Fruit fly (Drosophila melanogaster) whole organism, embryonic: ENCODE results near the gene BBS1.

ENCODE experiments used
- CG10274 ChIP-seq: fragments of 200-800 bp; sonication (Bioruptor generic); optimal IDR thresholded peaks from 3 replicates; lab custom pipeline; 2017; ENCODE audit warnings: missing biosample characterization, mild to moderate bottlenecking, missing genetic modification characterization
- CG10366 ChIP-seq: fragments of 200-800 bp; sonication (Bioruptor generic); IDR thresholded peaks from 2 replicates; pipeline ENCODE4 v1.3.6; 2022; ENCODE audit warnings: missing biosample characterization, missing genetic modification characterization
- CG10431 ChIP-seq: fragments of 200-800 bp; sonication (Bioruptor generic); optimal IDR thresholded peaks from 3 replicates; lab custom pipeline; 2018; ENCODE audit warnings: missing biosample characterization, mild to moderate bottlenecking, missing genetic modification characterization
- CG10979 ChIP-seq: fragments of 200-800 bp; sonication (Bioruptor generic); optimal IDR thresholded peaks from 2 replicates; lab custom pipeline; 2018; ENCODE audit warnings: missing biosample characterization, mild to moderate bottlenecking, missing genetic modification characterization, moderate library complexity
- CG11560 ChIP-seq: fragments of 200-800 bp; sonication (Bioruptor generic); IDR thresholded peaks from 3 replicates; pipeline ENCODE4 v1.3.6; 2022; ENCODE audit warnings: missing biosample characterization, missing genetic modification characterization
- CG12155 ChIP-seq: fragments of 200-800 bp; sonication (Bioruptor generic); optimal IDR thresholded peaks from 3 replicates; lab custom pipeline; 2016; ENCODE audit warnings: missing biosample characterization, missing genetic modification characterization
- CG12299 ChIP-seq: fragments of 200-800 bp; sonication (Bioruptor generic); optimal IDR thresholded peaks from 2 replicates; lab custom pipeline; 2018; ENCODE audit warnings: missing biosample characterization, mild to moderate bottlenecking, missing genetic modification characterization
- CG12391 ChIP-seq: fragments of 200-800 bp; sonication (Bioruptor generic); optimal IDR thresholded peaks from 3 replicates; lab custom pipeline; 2018; ENCODE audit warnings: missing biosample characterization, mild to moderate bottlenecking, missing genetic modification characterization, moderate library complexity
- CG12744 ChIP-seq: fragments of 200-800 bp; sonication (Bioruptor generic); optimal IDR thresholded peaks from 2 replicates; lab custom pipeline; 2016; ENCODE audit warnings: missing biosample characterization, missing genetic modification characterization
- CG13894 ChIP-seq: fragments of 200-800 bp; sonication (Bioruptor generic); optimal IDR thresholded peaks from 3 replicates; lab custom pipeline; 2018; ENCODE audit warnings: missing biosample characterization, mild to moderate bottlenecking, missing genetic modification characterization, moderate library complexity
- CG15479 ChIP-seq: fragments of 200-800 bp; sonication (Bioruptor generic); optimal IDR thresholded peaks from 3 replicates; lab custom pipeline; 2019; ENCODE audit warnings: missing biosample characterization, mild to moderate bottlenecking, missing genetic modification characterization, moderate library complexity
- CG15601 ChIP-seq: fragments of 200-800 bp; sonication (Bioruptor generic); optimal IDR thresholded peaks from 3 replicates; lab custom pipeline; 2019; ENCODE audit warnings: missing biosample characterization, mild to moderate bottlenecking, missing genetic modification characterization, moderate library complexity
- CG16813 ChIP-seq: fragments of 200-800 bp; sonication (Bioruptor generic); IDR thresholded peaks from 3 replicates; pipeline ENCODE4 v1.3.6; 2022; ENCODE audit warnings: missing biosample characterization, missing genetic modification characterization; ENCODE audit not compliant: partially characterized antibody
- CG17385 ChIP-seq: fragments of 200-800 bp; sonication (Bioruptor generic); optimal IDR thresholded peaks from 3 replicates; lab custom pipeline; 2018; ENCODE audit warnings: missing biosample characterization, mild to moderate bottlenecking, missing genetic modification characterization
- CG17829 ChIP-seq: fragments of 200-800 bp; optimal IDR thresholded peaks from 2 replicates; lab custom pipeline; 2019; ENCODE audit warnings: missing biosample characterization, mild to moderate bottlenecking, missing genetic modification characterization, moderate library complexity
- CG2120 ChIP-seq: fragments of 200-800 bp; sonication (Bioruptor generic); optimal IDR thresholded peaks from 3 replicates; lab custom pipeline; 2016; ENCODE audit warnings: missing biosample characterization, missing genetic modification characterization
- CG34224 ChIP-seq: fragments of 200-800 bp; sonication (Bioruptor generic); IDR thresholded peaks from 3 replicates; pipeline ENCODE4 v1.3.6; 2022; ENCODE audit warnings: missing biosample characterization, missing genetic modification characterization; ENCODE audit not compliant: partially characterized antibody
- CG7963 ChIP-seq: fragments of 200-800 bp; sonication (Bioruptor generic); IDR thresholded peaks from 3 replicates; pipeline ENCODE4 v1.3.6; 2022; ENCODE audit warnings: missing biosample characterization, missing genetic modification characterization; ENCODE audit not compliant: partially characterized antibody
- CG7987 ChIP-seq: fragments of 200-800 bp; sonication (Bioruptor generic); optimal IDR thresholded peaks from 2 replicates; lab custom pipeline; 2018; ENCODE audit warnings: missing biosample characterization, mild to moderate bottlenecking, missing genetic modification characterization, moderate library complexity
- CG9797 ChIP-seq: fragments of 200-800 bp; sonication (Bioruptor generic); optimal IDR thresholded peaks from 3 replicates; lab custom pipeline; 2018; ENCODE audit warnings: missing biosample characterization, mild to moderate bottlenecking, missing genetic modification characterization
- CTCF ChIP-seq: fragments of 200-800 bp; sonication (Bioruptor generic); optimal IDR thresholded peaks from 2 replicates; lab custom pipeline; 2017; ENCODE audit warnings: missing biosample characterization, mild to moderate bottlenecking, missing genetic modification characterization, moderate library complexity
- Dek ChIP-seq: fragments of 200-800 bp; sonication (Bioruptor generic); optimal IDR thresholded peaks from 3 replicates; lab custom pipeline; 2019; ENCODE audit warnings: missing biosample characterization, mild to moderate bottlenecking, missing genetic modification characterization, moderate library complexity
- Drgx ChIP-seq: fragments of 200-800 bp; sonication (Bioruptor generic); IDR thresholded peaks from 2 replicates; pipeline ENCODE4 v1.3.6; 2022; ENCODE audit warnings: missing biosample characterization, missing genetic modification characterization
- E2f2 ChIP-seq: fragments of 200-800 bp; sonication (Bioruptor generic); IDR thresholded peaks from 2 replicates; pipeline ENCODE4 v1.3.6; 2022; ENCODE audit warnings: missing biosample characterization, missing genetic modification characterization
- Ets97D ChIP-seq: fragments of 200-800 bp; sonication (Bioruptor generic); optimal IDR thresholded peaks from 3 replicates; lab custom pipeline; 2016; ENCODE audit warnings: missing biosample characterization, missing genetic modification characterization
- Fer1 ChIP-seq: fragments of 200-800 bp; sonication (Bioruptor generic); optimal IDR thresholded peaks from 2 replicates; lab custom pipeline; 2017; ENCODE audit warnings: missing biosample characterization, mild to moderate bottlenecking, missing genetic modification characterization
- Med ChIP-seq: fragments of 200-800 bp; sonication (Bioruptor generic); peaks from one replicate; lab custom pipeline; 2016; ENCODE audit warnings: missing biosample characterization, missing genetic modification characterization, mild to moderate bottlenecking, inconsistent platforms, moderate library complexity
- Myb ChIP-seq: fragments of 200-800 bp; sonication (Bioruptor generic); optimal IDR thresholded peaks from 2 replicates; lab custom pipeline; 2016; ENCODE audit warnings: missing biosample characterization, missing genetic modification characterization
- Oli ChIP-seq: fragments of 200-800 bp; sonication (Bioruptor generic); optimal IDR thresholded peaks from 2 replicates; lab custom pipeline; 2018; ENCODE audit warnings: missing biosample characterization, mild to moderate bottlenecking, missing genetic modification characterization, moderate library complexity
- Opbp ChIP-seq: fragments of 200-800 bp; sonication (Bioruptor generic); IDR thresholded peaks from 3 replicates; pipeline ENCODE4 v1.3.6; 2022; ENCODE audit warnings: missing biosample characterization, missing genetic modification characterization; ENCODE audit not compliant: partially characterized antibody
- Rfx ChIP-seq: fragments of 200-800 bp; sonication (Bioruptor generic); IDR thresholded peaks from 2 replicates; pipeline ENCODE4 v1.3.6; 2022; ENCODE audit warnings: missing biosample characterization, missing genetic modification characterization
- Side ChIP-seq: fragments of 200-800 bp; sonication (Bioruptor generic); optimal IDR thresholded peaks from 2 replicates; lab custom pipeline; 2016; ENCODE audit warnings: missing biosample characterization, missing genetic modification characterization
- Sin3A ChIP-seq: fragments of >200 bp; optimal IDR thresholded peaks from 2 replicates; lab custom pipeline; 2018
- YL-1 ChIP-seq: fragments of 200-800 bp; sonication (Bioruptor generic); optimal IDR thresholded peaks from 3 replicates; lab custom pipeline; 2017; ENCODE audit warnings: missing biosample characterization, mild to moderate bottlenecking, missing genetic modification characterization
- amos ChIP-seq: fragments of 200-800 bp; sonication (Bioruptor generic); IDR thresholded peaks from 2 replicates; pipeline ENCODE4 v1.3.6; 2022; ENCODE audit warnings: missing biosample characterization, missing genetic modification characterization; ENCODE audit not compliant: partially characterized antibody
- bbx ChIP-seq: fragments of 200-800 bp; sonication (Bioruptor generic); IDR thresholded peaks from 2 replicates; pipeline ENCODE4 v1.3.6; 2022; ENCODE audit warnings: missing biosample characterization, missing genetic modification characterization; ENCODE audit not compliant: partially characterized antibody
- dm ChIP-seq: fragments of 200-800 bp; sonication (Bioruptor generic); optimal IDR thresholded peaks from 3 replicates; lab custom pipeline; 2016; ENCODE audit warnings: missing biosample characterization, missing genetic modification characterization
- hb ChIP-seq: fragments of 200-800 bp; sonication (Bioruptor generic); IDR thresholded peaks from 3 replicates; pipeline ENCODE4 v1.3.6; 2022; ENCODE audit warnings: missing biosample characterization, missing genetic modification characterization; ENCODE audit not compliant: partially characterized antibody
- her ChIP-seq: fragments of 200-800 bp; sonication (Bioruptor generic); optimal IDR thresholded peaks from 2 replicates; lab custom pipeline; 2016; ENCODE audit warnings: missing biosample characterization, missing genetic modification characterization
- kni ChIP-seq: fragments of 200-800 bp; sonication (Bioruptor generic); optimal IDR thresholded peaks from 3 replicates; lab custom pipeline; 2017; ENCODE audit warnings: mild to moderate bottlenecking, missing biosample characterization, missing genetic modification reagents, missing genetic modification characterization
- lab ChIP-seq: fragments of 200-800 bp; sonication (Bioruptor generic); optimal IDR thresholded peaks from 3 replicates; lab custom pipeline; 2017; ENCODE audit warnings: missing biosample characterization, missing genetic modification characterization, mild to moderate bottlenecking, moderate library complexity, missing genetic modification reagents
- mld ChIP-seq: fragments of 200-800 bp; sonication (Bioruptor generic); IDR thresholded peaks from 3 replicates; pipeline ENCODE4 v1.3.6; 2022; ENCODE audit warnings: missing biosample characterization, missing genetic modification characterization; ENCODE audit not compliant: partially characterized antibody
- pnt ChIP-seq: fragments of 200-800 bp; sonication (Bioruptor generic); optimal IDR thresholded peaks from 3 replicates; lab custom pipeline; 2016; ENCODE audit warnings: missing biosample characterization, missing genetic modification characterization
- sd ChIP-seq: fragments of 200-800 bp; sonication (Bioruptor generic); optimal IDR thresholded peaks from 3 replicates; lab custom pipeline; 2018; ENCODE audit warnings: missing biosample characterization, mild to moderate bottlenecking, missing genetic modification characterization, moderate library complexity
- sisA ChIP-seq: fragments of 200-800 bp; sonication (Bioruptor generic); IDR thresholded peaks from 2 replicates; pipeline ENCODE4 v1.3.6; 2022; ENCODE audit warnings: missing biosample characterization, missing genetic modification characterization
- slbo ChIP-seq: fragments of 200-800 bp; sonication (Bioruptor generic); IDR thresholded peaks from 2 replicates; pipeline ENCODE4 v1.3.6; 2022; ENCODE audit warnings: missing biosample characterization, missing genetic modification characterization
- slp2 ChIP-seq: fragments of 200-800 bp; sonication (Bioruptor generic); optimal IDR thresholded peaks from 2 replicates; lab custom pipeline; 2016; ENCODE audit warnings: missing biosample characterization, missing genetic modification characterization
- sob ChIP-seq: fragments of 200-800 bp; sonication (Bioruptor generic); IDR thresholded peaks from 2 replicates; pipeline ENCODE4 v1.3.6; 2022; ENCODE audit warnings: missing biosample characterization, missing genetic modification characterization
- trh ChIP-seq: fragments of 200-800 bp; sonication (Bioruptor generic); optimal IDR thresholded peaks from 2 replicates; lab custom pipeline; 2016; ENCODE audit warnings: missing biosample characterization, missing genetic modification characterization
- zen ChIP-seq: fragments of 200-800 bp; sonication (Bioruptor generic); optimal IDR thresholded peaks from 3 replicates; lab custom pipeline; 2018; ENCODE audit warnings: missing biosample characterization, mild to moderate bottlenecking, missing genetic modification characterization, moderate library complexity

The BBS1 gene

dm6 chr3L:7125289-7125955, at the start of gene BBS1, which contains the start of gene msl-3 (continued):
- TF ChIP-seq CG12744 (GFP tag; lab: Kevin White, UChicago) (no peak), CTCF (GFP tag; lab: Kevin White, UChicago) (peak; percentile 4), Oli (tag; lab: Kevin White, UChicago) (no peak), Fer1 (GFP tag; lab: Kevin White, UChicago) (peak; percentile 33), CG34224 (GFP tag; lab: Robert Waterston, UW) (peak; percentile 69), her (no peak), slp2 (GFP tag; lab: Kevin White, UChicago) (no peak), Side (no peak), bbx (GFP tag; lab: Robert Waterston, UW) (peak; percentile 66; the same call in 1 of the 2 replicates), CG17829 (no peak), Ets97D (peak; percentile 23), hb (GFP tag; lab: Robert Waterston, UW) (0 out of 3 replicates have a peak, but pooled peaks have one; percentile 61), CG12391 (tag; lab: Kevin White, UChicago) (no peak), trh (GFP tag; lab: Kevin White, UChicago) (no peak), CG7987 (no peak), lab (peak; percentile 13), CG12299 (peak; percentile 51), YL-1 (GFP tag; lab: Kevin White, UChicago) (peak; percentile 86), CG10431 (GFP tag; lab: Kevin White, UChicago) (no peak), Drgx (GFP tag; lab: Robert Waterston, UW) (no peak), CG16813 (GFP tag; lab: Robert Waterston, UW) (peak; percentile 71), Myb (peak; percentile 84), Rfx (0 out of 2 replicates have a peak, but pooled peaks have one; percentile 4), E2f2 (GFP tag; lab: Robert Waterston, UW) (peak; percentile 96), pnt (no peak), mld (GFP tag; lab: Robert Waterston, UW) (0 out of 3 replicates have a peak, but pooled peaks have one; percentile 11), dm (GFP tag; lab: Kevin White, UChicago) (peak; percentile 16), CG10366 (no peak), Sin3A (lab: Kevin White, UChicago) (peak; percentile 64), CG10979 (tag; lab: Kevin White, UChicago) (peak; percentile 14), slbo (GFP tag; lab: Robert Waterston, UW) (no peak), Dek (tag; lab: Kevin White, UChicago) (no peak), CG9797 (GFP tag; lab: Kevin White, UChicago) (peak; percentile 86), CG12155 (GFP tag; lab: Kevin White, UChicago) (no peak), Med (GFP tag; lab: Kevin White, UChicago) (peak; percentile 80), CG17385 (GFP tag; lab: Kevin White, UChicago) (no peak), CG13894 (no peak), zen (peak; percentile 28), CG10274 (GFP tag; lab: Kevin White, UChicago) (no peak), CG11560 (peak; percentile 99), CG15601 (tag; lab: Kevin White, UChicago) (peak; percentile 66), CG2120 (GFP tag; lab: Kevin White, UChicago) (no peak), Opbp (GFP tag; lab: Robert Waterston, UW) (peak; percentile 74), sd (tag; lab: Kevin White, UChicago) (no peak), amos (GFP tag; lab: Robert Waterston, UW) (peak; percentile 72), sob (GFP tag; lab: Robert Waterston, UW) (peak; percentile 33; the same call in 1 of the 2 replicates), CG15479 (GFP tag; lab: Kevin White, UChicago) (no peak), sisA (no peak), CG7963 (GFP tag; lab: Robert Waterston, UW) (peak; percentile 64), kni (no peak)
